Worm (Caenorhabditis elegans) whole organism, L4 larva: Measurements from ENCODE around the gene srj-25.

Experiments used
- D1046.2 ChIP-seq: fragments of 200-800 bp; sonication (Bioruptor generic); IDR thresholded peaks from 2 replicates; pipeline ENCODE4 v1.3.6; 2022; ENCODE audit warnings: missing genetic modification characterization, missing compliant biosample characterization
- F10B5.3 ChIP-seq: sonication (generic microtip); optimal IDR thresholded peaks from 2 replicates; lab custom pipeline; 2016; ENCODE audit warnings: mild to moderate bottlenecking, missing genetic modification characterization, missing compliant biosample characterization
- F44E2.7 ChIP-seq: fragments of 200-800 bp; sonication (Bioruptor generic); IDR thresholded peaks from 2 replicates; pipeline ENCODE4 v2.1.2; 2022; ENCODE audit warnings: missing genetic modification characterization, missing compliant biosample characterization
- F49E8.2 ChIP-seq: sonication (generic microtip); optimal IDR thresholded peaks from 2 replicates; lab custom pipeline; 2016; ENCODE audit warnings: missing compliant biosample characterization, mild to moderate bottlenecking, missing genetic modification characterization, borderline replicate concordance
- T20F7.1 ChIP-seq: fragments of 200-800 bp; sonication (Bioruptor generic); optimal IDR thresholded peaks from 2 replicates; lab custom pipeline; 2018; ENCODE audit warnings: mild to moderate bottlenecking, missing genetic modification characterization, missing compliant biosample characterization
- T26A8.4 ChIP-seq: fragments of 200-800 bp; sonication (Bioruptor generic); IDR thresholded peaks from 2 replicates; pipeline ENCODE4 v1.3.6; 2022; ENCODE audit warnings: missing genetic modification characterization, missing compliant biosample characterization
- Y105C5A.15 ChIP-seq: fragments of 200-800 bp; sonication (Bioruptor generic); IDR thresholded peaks from 2 replicates; pipeline ENCODE4 v1.3.6; 2022; ENCODE audit warnings: missing genetic modification characterization, missing compliant biosample characterization
- Y48G9A.11 ChIP-seq: fragments of 200-800 bp; sonication (Bioruptor generic); IDR thresholded peaks from 2 replicates; pipeline ENCODE4 v1.3.6; 2022; ENCODE audit warnings: missing genetic modification reagents, missing genetic modification characterization, missing compliant biosample characterization
- Y75B8A.6 ChIP-seq: fragments of 200-800 bp; sonication (Bioruptor generic); IDR thresholded peaks from 2 replicates; pipeline ENCODE4 v1.3.6; 2022; ENCODE audit warnings: missing genetic modification reagents, missing genetic modification characterization, missing compliant biosample characterization
- aha-1 ChIP-seq: fragments of 150-350 bp; peaks from one replicate; lab custom pipeline; 2014; ENCODE audit warnings: missing biosample characterization, missing genetic modification characterization
- attf-4 ChIP-seq: sonication (generic microtip); optimal IDR thresholded peaks from 3 replicates; lab custom pipeline; 2017; ENCODE audit warnings: missing biosample characterization, missing genetic modification characterization
- ceh-20 ChIP-seq: fragments of 200-800 bp; sonication (Bioruptor generic); IDR thresholded peaks from 2 replicates; pipeline ENCODE4 v1.3.6; 2022; ENCODE audit warnings: missing genetic modification reagents, missing genetic modification characterization, missing compliant biosample characterization
- ceh-32 ChIP-seq: sonication (generic microtip); optimal IDR thresholded peaks from 2 replicates; lab custom pipeline; 2016; ENCODE audit warnings: mild to moderate bottlenecking, missing genetic modification characterization, missing compliant biosample characterization; ENCODE audit not compliant: poor library complexity
- daf-16 ChIP-seq, 3 experiments: sonication (generic microtip); optimal IDR thresholded peaks; 2 replicates each; lab custom pipeline; 2016 to 2017; ENCODE audit warnings: missing genetic modification characterization in 3 of 3, missing genetic modification reagents in 3 of 3, mild to moderate bottlenecking in 2 of 3, missing compliant biosample characterization in 2 of 3, missing biosample characterization in 1 of 3, moderate library complexity in 1 of 3
- daf-19 ChIP-seq: fragments of 200-800 bp; sonication (Bioruptor generic); conservative IDR thresholded peaks from 2 replicates; pipeline ENCODE4 v1.3.6; 2022; ENCODE audit warnings: missing genetic modification characterization, missing compliant biosample characterization
- daf-8 ChIP-seq: fragments of 200-800 bp; sonication (Bioruptor generic); IDR thresholded peaks from 2 replicates; pipeline ENCODE4 v1.3.6; 2022; ENCODE audit warnings: missing genetic modification characterization, missing compliant biosample characterization
- dmd-8 ChIP-seq: fragments of 200-800 bp; sonication (Bioruptor generic); IDR thresholded peaks from 2 replicates; pipeline ENCODE4 v1.3.6; 2022; ENCODE audit warnings: missing genetic modification characterization, missing compliant biosample characterization
- dpl-1 ChIP-seq: fragments of 150-350 bp; optimal IDR thresholded peaks from 2 replicates; lab custom pipeline; 2014; ENCODE audit warnings: missing biosample characterization, missing genetic modification reagents, missing genetic modification characterization
- duxl-1 ChIP-seq: sonication (generic microtip); optimal IDR thresholded peaks from 2 replicates; lab custom pipeline; 2016; ENCODE audit warnings: mild to moderate bottlenecking, missing genetic modification characterization, moderate library complexity, missing compliant biosample characterization; ENCODE audit not compliant: poor library complexity
- dve-1 ChIP-seq: sonication (generic microtip); optimal IDR thresholded peaks from 2 replicates; lab custom pipeline; 2017; ENCODE audit warnings: antibody characterized with exemption, mild to moderate bottlenecking, missing genetic modification characterization, missing compliant biosample characterization; ENCODE audit not compliant: insufficient read depth
- egl-27 ChIP-seq: sonication (generic microtip); optimal IDR thresholded peaks from 3 replicates; lab custom pipeline; 2017; ENCODE audit warnings: missing biosample characterization, missing genetic modification reagents, missing genetic modification characterization
- egl-43 ChIP-seq: fragments of 200-800 bp; sonication (Bioruptor generic); IDR thresholded peaks from 2 replicates; pipeline ENCODE4 v1.3.6; 2022; ENCODE audit warnings: missing genetic modification reagents, missing genetic modification characterization, missing compliant biosample characterization
- hif-1 ChIP-seq, 2 experiments: sonication (generic microtip); optimal IDR thresholded peaks; 2 replicates each; lab custom pipeline; 2016 to 2017; ENCODE audit warnings: missing compliant biosample characterization in 2 of 2, missing genetic modification characterization in 2 of 2, missing genetic modification reagents in 2 of 2, missing genotype in 2 of 2, mild to moderate bottlenecking in 1 of 2
- hlh-11 ChIP-seq: fragments of 200-800 bp; sonication (Bioruptor generic); optimal IDR thresholded peaks from 2 replicates; lab custom pipeline; 2018; ENCODE audit warnings: mild to moderate bottlenecking, missing genetic modification characterization, missing compliant biosample characterization
- hlh-30 ChIP-seq: sonication (generic microtip); optimal IDR thresholded peaks from 2 replicates; lab custom pipeline; 2017; ENCODE audit warnings: antibody characterized with exemption, mild to moderate bottlenecking, missing genetic modification characterization, missing compliant biosample characterization; ENCODE audit not compliant: insufficient read depth
- jun-1 ChIP-seq: fragments of 150-350 bp; optimal IDR thresholded peaks from 2 replicates; lab custom pipeline; 2014; ENCODE audit warnings: missing biosample characterization, missing genetic modification reagents, missing genetic modification characterization
- lin-15B ChIP-seq: fragments of 150-350 bp; sonication (generic microtip); optimal IDR thresholded peaks from 3 replicates; lab custom pipeline; 2014; ENCODE audit warnings: missing biosample characterization, missing genetic modification characterization
- lin-39 ChIP-seq: fragments of 150-350 bp; optimal IDR thresholded peaks from 2 replicates; lab custom pipeline; 2014; ENCODE audit warnings: missing biosample characterization, missing genetic modification reagents, missing genetic modification characterization
- lsy-2 ChIP-seq, 2 experiments: fragments of 150-350 bp in 1 of 2; sonication (generic microtip) in 1 of 2; optimal IDR thresholded peaks; 2 replicates each; lab custom pipeline; 2014 to 2017; ENCODE audit warnings: missing biosample characterization in 2 of 2, missing genetic modification characterization in 2 of 2
- mep-1 ChIP-seq: fragments of 150-350 bp; sonication (generic microtip); optimal IDR thresholded peaks from 3 replicates; lab custom pipeline; 2014; ENCODE audit warnings: missing biosample characterization, missing genetic modification characterization
- mes-2 ChIP-seq: sonication (generic microtip); optimal IDR thresholded peaks from 2 replicates; lab custom pipeline; 2016; ENCODE audit warnings: missing genotype, mild to moderate bottlenecking, missing genetic modification characterization, missing compliant biosample characterization; ENCODE audit not compliant: poor library complexity, severe bottlenecking
- nhr-102 ChIP-seq: sonication (generic microtip); optimal IDR thresholded peaks from 2 replicates; lab custom pipeline; 2016; ENCODE audit warnings: mild to moderate bottlenecking, missing genetic modification characterization, moderate library complexity, missing compliant biosample characterization
- nhr-237 ChIP-seq: sonication (generic microtip); optimal IDR thresholded peaks from 2 replicates; lab custom pipeline; 2017; ENCODE audit warnings: missing biosample characterization, missing genetic modification characterization
- nhr-25 ChIP-seq: sonication (generic microtip); optimal IDR thresholded peaks from 2 replicates; lab custom pipeline; 2017; ENCODE audit warnings: missing genetic modification characterization, mild to moderate bottlenecking, missing compliant biosample characterization, antibody characterized with exemption, moderate library complexity, borderline replicate concordance; ENCODE audit not compliant: insufficient read depth
- nhr-48 ChIP-seq: sonication (generic microtip); optimal IDR thresholded peaks from 2 replicates; lab custom pipeline; 2016; ENCODE audit warnings: mild to moderate bottlenecking, missing genetic modification characterization, missing compliant biosample characterization
- nhr-77 ChIP-seq: fragments of 150-350 bp; optimal IDR thresholded peaks from 2 replicates; lab custom pipeline; 2014; ENCODE audit warnings: missing biosample characterization, missing genetic modification characterization
- rbr-2 ChIP-seq: sonication (generic microtip); optimal IDR thresholded peaks from 2 replicates; lab custom pipeline; 2016; ENCODE audit warnings: missing genotype, missing genetic modification characterization, missing compliant biosample characterization
- saeg-2 ChIP-seq: fragments of 200-800 bp; sonication (Bioruptor generic); IDR thresholded peaks from 2 replicates; pipeline ENCODE4 v1.3.6; 2022; ENCODE audit warnings: missing genetic modification reagents, missing genetic modification characterization, missing compliant biosample characterization
- snpc-1.2 ChIP-seq: fragments of 200-800 bp; sonication (Bioruptor generic); IDR thresholded peaks from 2 replicates; pipeline ENCODE4 v1.3.6; 2022; ENCODE audit warnings: missing genetic modification reagents, missing genetic modification characterization, missing compliant biosample characterization
- snpc-4 ChIP-seq: fragments of 150-350 bp; optimal IDR thresholded peaks from 2 replicates; lab custom pipeline; 2014; ENCODE audit warnings: missing biosample characterization, missing genetic modification characterization
- spr-3 ChIP-seq: fragments of 200-800 bp; sonication (Bioruptor generic); optimal IDR thresholded peaks from 2 replicates; lab custom pipeline; 2018; ENCODE audit warnings: mild to moderate bottlenecking, missing genetic modification characterization, missing compliant biosample characterization
- tra-1 ChIP-seq: fragments of 200-800 bp; sonication (Bioruptor generic); IDR thresholded peaks from 2 replicates; pipeline ENCODE4 v1.3.6; 2022; ENCODE audit warnings: missing genetic modification reagents, missing genetic modification characterization, missing compliant biosample characterization
- unc-130 ChIP-seq: sonication (generic microtip); optimal IDR thresholded peaks from 2 replicates; lab custom pipeline; 2016; ENCODE audit warnings: missing genetic modification reagents, missing genetic modification characterization, missing compliant biosample characterization
- unc-62 ChIP-seq, 3 experiments: fragments of 150-350 bp in 1 of 3; sonication (generic microtip); optimal IDR thresholded peaks in 2 of 3; peaks in 1 of 3; 1 replicate in 1 of 3; 2 replicates in 2 of 3; lab custom pipeline; 2014 to 2017; ENCODE audit warnings: missing biosample characterization in 3 of 3, missing genetic modification characterization in 3 of 3, missing genetic modification reagents in 3 of 3, missing genotype in 1 of 3
- zip-2 ChIP-seq: fragments of 150-350 bp; optimal IDR thresholded peaks from 2 replicates; lab custom pipeline; 2014; ENCODE audit warnings: missing biosample characterization, missing genetic modification characterization
- ztf-7 ChIP-seq: fragments of 150-350 bp; optimal IDR thresholded peaks from 2 replicates; lab custom pipeline; 2014; ENCODE audit warnings: missing biosample characterization, missing genetic modification characterization

The srj-25 gene

DNA sequence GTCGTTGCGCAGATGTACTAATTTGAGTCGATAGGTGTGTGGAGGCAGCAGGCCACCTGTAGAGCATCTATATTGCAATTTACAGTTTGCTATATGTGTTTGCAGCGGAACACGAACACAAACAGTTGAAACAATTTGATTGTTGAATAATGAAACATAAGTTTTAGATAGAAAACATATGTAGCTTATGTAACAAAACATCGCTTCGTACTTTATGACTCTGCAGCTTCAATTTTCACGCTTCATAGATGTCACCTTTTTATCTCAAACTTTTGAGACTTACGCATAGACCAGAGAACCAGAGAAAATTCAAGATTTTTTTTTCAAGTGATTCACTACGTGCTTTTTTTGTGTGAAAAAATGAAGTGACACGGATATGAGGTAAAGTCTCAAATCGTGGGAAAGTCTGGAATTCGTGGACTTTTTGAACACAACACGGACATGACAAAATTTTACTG lies 12.1 kb downstream of the srj-25 start, which contains the start of gene fbxb-72 (continued):
- TF ChIP-seq jun-1 (tag; lab: Kevin White, UChicago) = no peak
- TF ChIP-seq daf-16 (GFP tag; optimal IDR thresholded peaks at IDR 0.05; lab: Kevin White, UChicago) = peak; percentile 41 to 93
- TF ChIP-seq daf-16 (tag; optimal IDR thresholded peaks at IDR 0.05; lab: Kevin White, UChicago) = peak; percentile 89
- TF ChIP-seq nhr-237 = no peak
- no peak for TF ChIP-seq egl-43 (GFP tag; lab: Robert Waterston, UW)
- TF ChIP-seq dmd-8 (GFP tag; lab: Robert Waterston, UW) = no peak
- no peak for TF ChIP-seq lin-15B (tag; lab: Kevin White, UChicago)
- peak; percentile 70 for TF ChIP-seq T20F7.1 (GFP tag; lab: Kevin White, UChicago)
- TF ChIP-seq hlh-30 (tag; lab: Kevin White, UChicago) = peak; percentile 43
- TF ChIP-seq nhr-25 = no peak
- peak; percentile 69; the same call in 1 of the 2 replicates for TF ChIP-seq Y75B8A.6 (GFP tag; lab: Robert Waterston, UW)
- peak; percentile 8; the same call in 1 of the 2 replicates for TF ChIP-seq Y105C5A.15 (GFP tag; lab: Robert Waterston, UW)
- TF ChIP-seq T26A8.4 (GFP tag; lab: Robert Waterston, UW) = peak; percentile 96
- peak; percentile 63 for TF ChIP-seq hlh-11
- TF ChIP-seq dpl-1 (GFP tag; lab: Kevin White, UChicago) = peak; percentile 31
- TF ChIP-seq ztf-7 (tag; lab: Kevin White, UChicago) = peak; percentile 66
- TF ChIP-seq snpc-1.2 (GFP tag; lab: Robert Waterston, UW) = peak; percentile 58; the same call in 1 of the 2 replicates
- no peak; the same call in 1 of the 2 replicates for TF ChIP-seq tra-1 (GFP tag; lab: Robert Waterston, UW)
- peak; percentile 90 for TF ChIP-seq dve-1 (tag; lab: Kevin White, UChicago)
- peak; percentile 95 for TF ChIP-seq nhr-102 (tag; lab: Kevin White, UChicago)
- TF ChIP-seq saeg-2 (GFP tag; lab: Robert Waterston, UW) = peak; percentile 74
- TF ChIP-seq spr-3 (GFP tag; lab: Kevin White, UChicago) = peak; percentile 22
- peak; percentile 34 for TF ChIP-seq rbr-2 (tag; lab: Kevin White, UChicago)
- TF ChIP-seq zip-2 (tag; lab: Kevin White, UChicago) = peak; percentile 83
- peak in 1 of 2 experiments; percentile 80 for TF ChIP-seq unc-62 (GFP tag; optimal IDR thresholded peaks at IDR 0.05 in 1 of 2; lab: Kevin White, UChicago)
- TF ChIP-seq unc-62 (tag; optimal IDR thresholded peaks at IDR 0.05; lab: Kevin White, UChicago) = no peak
- peak; percentile 86 for TF ChIP-seq mes-2 (tag; lab: Kevin White, UChicago)
- 0 out of 2 replicates have a peak, but pooled peaks have one; percentile 14 for TF ChIP-seq Y48G9A.11 (GFP tag; lab: Robert Waterston, UW)
- TF ChIP-seq nhr-77 = peak; percentile 93
- peak; percentile 68 for TF ChIP-seq nhr-48
- TF ChIP-seq, all 104 proteins: peak for 47

DNA sequence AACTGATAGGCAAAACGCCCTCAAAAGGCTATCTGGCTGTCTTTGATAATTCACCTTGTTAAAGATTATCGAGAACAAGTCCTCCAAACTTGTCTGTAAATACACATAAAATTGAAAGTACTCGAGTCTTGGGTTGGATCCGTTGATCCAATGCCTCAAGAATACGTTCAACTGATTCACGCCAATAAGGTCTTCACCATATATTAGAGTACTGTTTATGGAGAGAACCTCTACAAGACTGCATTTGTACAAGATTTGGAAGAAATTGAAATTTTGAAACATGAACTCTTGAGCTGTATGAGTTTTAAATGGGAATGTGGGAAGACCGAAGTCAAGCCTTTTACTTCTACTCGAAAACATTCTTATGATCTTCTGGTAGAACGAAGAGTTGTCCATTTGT lies 13.2 kb downstream of the srj-25 start:
- TF ChIP-seq ceh-32 (no peak), aha-1 (tag; lab: Kevin White, UChicago) (peak; percentile 95), F44E2.7 (GFP tag; lab: Robert Waterston, UW) (no peak)

DNA sequence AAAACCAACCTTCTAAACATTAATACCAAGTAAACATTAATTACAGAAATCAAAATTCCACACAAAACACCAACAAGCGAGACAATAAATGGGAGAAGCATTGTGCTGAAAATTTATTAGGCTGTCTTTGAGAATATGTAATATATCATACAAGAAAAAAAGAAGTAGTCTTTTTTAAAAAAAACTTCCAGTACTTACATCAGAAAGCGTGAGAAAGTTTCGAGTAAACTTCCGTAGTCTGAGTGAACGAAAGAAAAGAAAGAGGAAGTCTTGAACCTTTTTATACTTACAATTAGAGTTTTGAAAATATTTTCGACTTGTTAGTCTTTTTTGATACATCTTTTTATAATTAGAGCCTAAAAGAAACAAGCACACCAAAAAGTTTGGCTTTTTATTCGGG lies 16.3 kb downstream of the srj-25 start, which contains the start of gene srbc-40:
srbc-40 (minus strand) TSS at position 101 of the 400 bp plus-strand sequence.
- TF ChIP-seq F10B5.3 (tag; lab: Kevin White, UChicago) (no peak), daf-19 (GFP tag; lab: Robert Waterston, UW) (no peak), D1046.2 (GFP tag; lab: Robert Waterston, UW) (no peak), F49E8.2 (tag; lab: Kevin White, UChicago) (no peak), hif-1 (tag; optimal IDR thresholded peaks at IDR 0.05; lab: Kevin White, UChicago) (no peak), attf-4 (no peak), lin-39 (no peak), snpc-4 (tag; lab: Kevin White, UChicago) (no peak), egl-27 (tag; lab: Kevin White, UChicago) (no peak), lsy-2 (tag; optimal IDR thresholded peaks at IDR 0.05; lab: Kevin White, UChicago) (no peak), ceh-32 (no peak), Y75B8A.6 (GFP tag; lab: Robert Waterston, UW) (no peak), ceh-20 (GFP tag; lab: Robert Waterston, UW) (no peak), F44E2.7 (GFP tag; lab: Robert Waterston, UW) (no peak), daf-8 (GFP tag; lab: Robert Waterston, UW) (no peak), duxl-1 (tag; lab: Kevin White, UChicago) (no peak), tra-1 (GFP tag; lab: Robert Waterston, UW) (no peak), mep-1 (tag; lab: Kevin White, UChicago) (no peak), unc-130 (GFP tag; lab: Kevin White, UChicago) (no peak)
